Fruit fly (Drosophila melanogaster) whole organism, embryonic: ENCODE data around the gene Rpp21.

ENCODE experiments used
- Ada2b ChIP-seq: fragments of 200-800 bp; sonication (Bioruptor generic); IDR thresholded peaks from 2 replicates; pipeline ENCODE4 v1.3.6; 2022; ENCODE audit warnings: missing biosample characterization, missing genetic modification characterization
- Aef1 ChIP-seq: fragments of 200-800 bp; sonication (Bioruptor generic); IDR thresholded peaks from 3 replicates; pipeline ENCODE4 v1.3.6; 2022; ENCODE audit warnings: missing biosample characterization, missing genetic modification characterization
- Antp ChIP-seq: fragments of 200-800 bp; sonication (Bioruptor generic); optimal IDR thresholded peaks from 3 replicates; lab custom pipeline; 2016; ENCODE audit warnings: missing biosample characterization, missing genetic modification characterization
- CG1024 ChIP-seq: fragments of 200-800 bp; sonication (Bioruptor generic); IDR thresholded peaks from 2 replicates; pipeline ENCODE4 v1.3.6; 2022; ENCODE audit warnings: missing biosample characterization, missing genetic modification characterization
- CG10321 ChIP-seq: fragments of 200-800 bp; sonication (Bioruptor generic); IDR thresholded peaks from 2 replicates; pipeline ENCODE4 v1.3.6; 2022; ENCODE audit warnings: missing biosample characterization, missing genetic modification characterization
- CG12236 ChIP-seq: fragments of 200-800 bp; sonication (Bioruptor generic); optimal IDR thresholded peaks from 2 replicates; lab custom pipeline; 2016; ENCODE audit warnings: missing biosample characterization, missing genetic modification characterization
- CG12391 ChIP-seq: fragments of 200-800 bp; sonication (Bioruptor generic); optimal IDR thresholded peaks from 3 replicates; lab custom pipeline; 2018; ENCODE audit warnings: missing biosample characterization, mild to moderate bottlenecking, missing genetic modification characterization, moderate library complexity
- CG13296 ChIP-seq: fragments of 200-800 bp; sonication (Bioruptor generic); optimal IDR thresholded peaks from 3 replicates; lab custom pipeline; 2018; ENCODE audit warnings: missing biosample characterization, mild to moderate bottlenecking, missing genetic modification characterization
- CG13894 ChIP-seq: fragments of 200-800 bp; sonication (Bioruptor generic); optimal IDR thresholded peaks from 3 replicates; lab custom pipeline; 2018; ENCODE audit warnings: missing biosample characterization, mild to moderate bottlenecking, missing genetic modification characterization, moderate library complexity
- CG15696 ChIP-seq: fragments of 200-800 bp; sonication (Bioruptor generic); optimal IDR thresholded peaks from 2 replicates; lab custom pipeline; 2019; ENCODE audit warnings: missing biosample characterization, mild to moderate bottlenecking, missing genetic modification characterization, moderate library complexity
- CG16779 ChIP-seq: fragments of 200-800 bp; sonication (Bioruptor generic); IDR thresholded peaks from 2 replicates; pipeline ENCODE4 v1.3.6; 2022; ENCODE audit warnings: missing biosample characterization, missing genetic modification characterization
- CG17568 ChIP-seq: fragments of 200-800 bp; sonication (Bioruptor generic); optimal IDR thresholded peaks from 2 replicates; lab custom pipeline; 2018; ENCODE audit warnings: missing biosample characterization, mild to moderate bottlenecking, missing genetic modification characterization, moderate library complexity
- CG17829 ChIP-seq: fragments of 200-800 bp; optimal IDR thresholded peaks from 2 replicates; lab custom pipeline; 2019; ENCODE audit warnings: missing biosample characterization, mild to moderate bottlenecking, missing genetic modification characterization, moderate library complexity
- CG17912 ChIP-seq: fragments of 200-800 bp; sonication (Bioruptor generic); optimal IDR thresholded peaks from 2 replicates; lab custom pipeline; 2018; ENCODE audit warnings: missing biosample characterization, mild to moderate bottlenecking, missing genetic modification characterization
- CG2120 ChIP-seq: fragments of 200-800 bp; sonication (Bioruptor generic); optimal IDR thresholded peaks from 3 replicates; lab custom pipeline; 2016; ENCODE audit warnings: missing biosample characterization, missing genetic modification characterization
- CG30020 ChIP-seq: fragments of 200-800 bp; optimal IDR thresholded peaks from 2 replicates; lab custom pipeline; 2019; ENCODE audit warnings: missing biosample characterization, mild to moderate bottlenecking, missing genetic modification characterization, moderate library complexity
- CG33213 ChIP-seq: fragments of 200-800 bp; sonication (Bioruptor generic); optimal IDR thresholded peaks from 3 replicates; lab custom pipeline; 2016; ENCODE audit warnings: missing biosample characterization, missing genetic modification characterization
- CG3838 ChIP-seq: fragments of 200-800 bp; sonication (Bioruptor generic); optimal IDR thresholded peaks from 3 replicates; lab custom pipeline; 2016; ENCODE audit warnings: missing biosample characterization, missing genetic modification characterization
- CG3995 ChIP-seq: fragments of 200-800 bp; sonication (Bioruptor generic); optimal IDR thresholded peaks from 3 replicates; lab custom pipeline; 2016; ENCODE audit warnings: missing biosample characterization, missing genetic modification characterization
- CG42726 ChIP-seq: fragments of 200-800 bp; sonication (Bioruptor generic); IDR thresholded peaks from 2 replicates; pipeline ENCODE4 v1.3.6; 2022; ENCODE audit warnings: missing biosample characterization, missing genetic modification characterization; ENCODE audit not compliant: partially characterized antibody
- CG6765 ChIP-seq: fragments of 200-800 bp; sonication (Bioruptor generic); optimal IDR thresholded peaks from 3 replicates; lab custom pipeline; 2017; ENCODE audit warnings: missing biosample characterization, mild to moderate bottlenecking, missing genetic modification characterization
- CG6791 ChIP-seq: fragments of 200-800 bp; sonication (Bioruptor generic); IDR thresholded peaks from 3 replicates; pipeline ENCODE4 v1.3.6; 2022; ENCODE audit warnings: missing biosample characterization, missing genetic modification characterization; ENCODE audit not compliant: partially characterized antibody
- CG7928 ChIP-seq: fragments of 200-800 bp; sonication (Bioruptor generic); optimal IDR thresholded peaks from 2 replicates; lab custom pipeline; 2017; ENCODE audit warnings: missing biosample characterization, mild to moderate bottlenecking, missing genetic modification characterization
- CG8281 ChIP-seq: fragments of 200-800 bp; sonication (Bioruptor generic); optimal IDR thresholded peaks from 2 replicates; lab custom pipeline; 2018; ENCODE audit warnings: missing biosample characterization, mild to moderate bottlenecking, missing genetic modification characterization, moderate library complexity
- CG9932 ChIP-seq: fragments of 200-800 bp; sonication (Bioruptor generic); IDR thresholded peaks from 2 replicates; pipeline ENCODE4 v1.3.6; 2022; ENCODE audit warnings: missing biosample characterization, missing genetic modification characterization
- Dll ChIP-seq: fragments of 200-800 bp; sonication (Bioruptor generic); IDR thresholded peaks from 4 replicates; pipeline ENCODE4 v1.3.6; 2022; ENCODE audit warnings: missing biosample characterization, missing genetic modification characterization; ENCODE audit not compliant: partially characterized antibody
- Fer3 ChIP-seq: fragments of 200-800 bp; sonication (Bioruptor generic); optimal IDR thresholded peaks from 2 replicates; lab custom pipeline; 2018; ENCODE audit warnings: missing biosample characterization, mild to moderate bottlenecking, missing genetic modification characterization, moderate library complexity
- HmgZ ChIP-seq: fragments of 200-800 bp; sonication (Bioruptor generic); optimal IDR thresholded peaks from 2 replicates; lab custom pipeline; 2018; ENCODE audit warnings: missing biosample characterization, mild to moderate bottlenecking, missing genetic modification characterization
- MTF-1 ChIP-seq: fragments of 200-800 bp; sonication (Bioruptor generic); optimal IDR thresholded peaks from 2 replicates; lab custom pipeline; 2018; ENCODE audit warnings: missing biosample characterization, mild to moderate bottlenecking, missing genetic modification characterization, borderline replicate concordance
- Mes4 ChIP-seq: fragments of 200-800 bp; sonication (Bioruptor generic); optimal IDR thresholded peaks from 2 replicates; lab custom pipeline; 2016; ENCODE audit warnings: missing biosample characterization, missing genetic modification characterization
- Mrtf ChIP-seq: fragments of 200-800 bp; sonication (Bioruptor generic); IDR thresholded peaks from 3 replicates; pipeline ENCODE4 v1.3.6; 2022; ENCODE audit warnings: missing biosample characterization, missing genetic modification characterization
- Myb ChIP-seq: fragments of 200-800 bp; sonication (Bioruptor generic); optimal IDR thresholded peaks from 2 replicates; lab custom pipeline; 2016; ENCODE audit warnings: missing biosample characterization, missing genetic modification characterization
- Oli ChIP-seq: fragments of 200-800 bp; sonication (Bioruptor generic); optimal IDR thresholded peaks from 2 replicates; lab custom pipeline; 2018; ENCODE audit warnings: missing biosample characterization, mild to moderate bottlenecking, missing genetic modification characterization, moderate library complexity
- Rfx ChIP-seq: fragments of 200-800 bp; sonication (Bioruptor generic); IDR thresholded peaks from 2 replicates; pipeline ENCODE4 v1.3.6; 2022; ENCODE audit warnings: missing biosample characterization, missing genetic modification characterization
- bsh ChIP-seq, 2 experiments: fragments of 200-800 bp; sonication (Bioruptor generic); optimal IDR thresholded peaks; 2 replicates each; lab custom pipeline; 2017 to 2018; ENCODE audit warnings: mild to moderate bottlenecking in 2 of 2, missing biosample characterization in 2 of 2, missing genetic modification characterization in 2 of 2, moderate library complexity in 1 of 2
- chm ChIP-seq: fragments of 200-800 bp; sonication (Bioruptor generic); IDR thresholded peaks from 2 replicates; pipeline ENCODE4 v1.3.6; 2022; ENCODE audit warnings: missing biosample characterization, missing genetic modification characterization
- danr ChIP-seq: fragments of 200-800 bp; sonication (Bioruptor generic); IDR thresholded peaks from 2 replicates; pipeline ENCODE4 v1.3.6; 2022; ENCODE audit warnings: missing biosample characterization, missing genetic modification characterization
- dmrt11E ChIP-seq: fragments of 200-800 bp; sonication (Bioruptor generic); optimal IDR thresholded peaks from 3 replicates; lab custom pipeline; 2018; ENCODE audit warnings: missing biosample characterization, mild to moderate bottlenecking, missing genetic modification characterization, moderate library complexity
- gcm ChIP-seq: fragments of 200-800 bp; sonication (Bioruptor generic); optimal IDR thresholded peaks from 2 replicates; lab custom pipeline; 2019; ENCODE audit warnings: missing biosample characterization, mild to moderate bottlenecking, missing genetic modification characterization, moderate library complexity
- gsb ChIP-seq: fragments of 200-800 bp; sonication (Bioruptor generic); IDR thresholded peaks from 2 replicates; pipeline ENCODE4 v1.3.6; 2022; ENCODE audit warnings: missing biosample characterization, missing genetic modification characterization
- jigr1 ChIP-seq: fragments of 200-800 bp; sonication (Bioruptor generic); IDR thresholded peaks from 3 replicates; pipeline ENCODE4 v1.3.6; 2022; ENCODE audit warnings: missing biosample characterization, missing genetic modification characterization
- kah ChIP-seq: fragments of 200-800 bp; sonication (Bioruptor generic); optimal IDR thresholded peaks from 2 replicates; lab custom pipeline; 2018; ENCODE audit warnings: missing biosample characterization, mild to moderate bottlenecking, missing genetic modification characterization
- lab ChIP-seq: fragments of 200-800 bp; sonication (Bioruptor generic); optimal IDR thresholded peaks from 3 replicates; lab custom pipeline; 2017; ENCODE audit warnings: missing biosample characterization, missing genetic modification characterization, mild to moderate bottlenecking, moderate library complexity, missing genetic modification reagents
- p53 ChIP-seq: fragments of 200-800 bp; sonication (Bioruptor generic); optimal IDR thresholded peaks from 2 replicates; lab custom pipeline; 2016; ENCODE audit warnings: missing biosample characterization, missing genetic modification characterization
- pita ChIP-seq: fragments of 200-800 bp; sonication (Bioruptor generic); optimal IDR thresholded peaks from 2 replicates; lab custom pipeline; 2017; ENCODE audit warnings: missing biosample characterization, mild to moderate bottlenecking, missing genetic modification characterization
- sqz ChIP-seq: fragments of 200-800 bp; sonication (Bioruptor generic); optimal IDR thresholded peaks from 3 replicates; lab custom pipeline; 2018; ENCODE audit warnings: missing biosample characterization, mild to moderate bottlenecking, missing genetic modification characterization
- ssp ChIP-seq: fragments of 200-800 bp; sonication (Bioruptor generic); IDR thresholded peaks from 2 replicates; pipeline ENCODE4 v1.3.6; 2022; ENCODE audit warnings: missing biosample characterization, missing genetic modification characterization
- stc ChIP-seq: fragments of 200-800 bp; sonication (Bioruptor generic); IDR thresholded peaks from 2 replicates; pipeline ENCODE4 v1.3.6; 2022; ENCODE audit warnings: missing biosample characterization, missing genetic modification characterization
- sug ChIP-seq: fragments of 200-800 bp; optimal IDR thresholded peaks from 2 replicates; lab custom pipeline; 2019; ENCODE audit warnings: missing biosample characterization, mild to moderate bottlenecking, missing genetic modification characterization, moderate library complexity
- trem ChIP-seq: fragments of 200-800 bp; optimal IDR thresholded peaks from 3 replicates; lab custom pipeline; 2019; ENCODE audit warnings: missing biosample characterization, mild to moderate bottlenecking, missing genetic modification characterization, moderate library complexity
- yki ChIP-seq: fragments of >200 bp; optimal IDR thresholded peaks from 3 replicates; lab custom pipeline; 2018

The Rpp21 gene

dm6 chrX:1026511-1026910, 4.0 kb upstream of the Rpp21 start, which contains the start of the genes CG32814, CG11638 and CG3021 (continued):
- TF ChIP-seq lab (GFP tag; lab: Kevin White, UChicago) (peak; percentile 39), Ada2b (GFP tag; lab: Robert Waterston, UW) (no peak), CG16779 (no peak), CG15696 (no peak), CG1024 (GFP tag; lab: Robert Waterston, UW) (no peak), bsh (GFP tag; optimal IDR thresholded peaks at IDR 0.05; lab: Kevin White, UChicago) (peak in 1 of 2 experiments; percentile 36), Dll (GFP tag; lab: Robert Waterston, UW) (0 out of 4 replicates have a peak, but pooled peaks have one; percentile 40), CG10321 (GFP tag; lab: Robert Waterston, UW) (no peak), pita (GFP tag; lab: Kevin White, UChicago) (no peak), stc (GFP tag; lab: Robert Waterston, UW) (no peak), CG6765 (GFP tag; lab: Kevin White, UChicago) (peak; percentile 2), trem (tag; lab: Kevin White, UChicago) (peak; percentile 31), sqz (peak; percentile 37), CG3995 (GFP tag; lab: Kevin White, UChicago) (no peak), chm (GFP tag; lab: Robert Waterston, UW) (peak; percentile 46; the same call in 1 of the 2 replicates), CG7928 (GFP tag; lab: Kevin White, UChicago) (no peak), Aef1 (GFP tag; lab: Robert Waterston, UW) (no peak), Antp (GFP tag; lab: Kevin White, UChicago) (no peak), Fer3 (tag; lab: Kevin White, UChicago) (no peak), danr (GFP tag; lab: Robert Waterston, UW) (no peak), CG2120 (GFP tag; lab: Kevin White, UChicago) (no peak), dmrt11E (tag; lab: Kevin White, UChicago) (no peak), Rfx (GFP tag; lab: Robert Waterston, UW) (0 out of 2 replicates have a peak, but pooled peaks have one; percentile 15), CG33213 (GFP tag; lab: Kevin White, UChicago) (no peak), gsb (GFP tag; lab: Robert Waterston, UW) (no peak), CG8281 (tag; lab: Kevin White, UChicago) (no peak), CG30020 (tag; lab: Kevin White, UChicago) (no peak), HmgZ (tag; lab: Kevin White, UChicago) (peak; percentile 52), sug (tag; lab: Kevin White, UChicago) (no peak), p53 (GFP tag; lab: Kevin White, UChicago) (no peak), gcm (GFP tag; lab: Kevin White, UChicago) (no peak), yki (lab: Kevin White, UChicago) (no peak), jigr1 (GFP tag; lab: Robert Waterston, UW) (no peak), CG9932 (GFP tag; lab: Robert Waterston, UW) (no peak), CG6791 (peak; percentile 57; the same call in 1 of the 3 replicates), CG13894 (tag; lab: Kevin White, UChicago) (no peak), ssp (GFP tag; lab: Robert Waterston, UW) (no peak), CG17568 (GFP tag; lab: Kevin White, UChicago) (no peak), CG12236 (GFP tag; lab: Kevin White, UChicago) (no peak), CG17829 (no peak), Myb (GFP tag; lab: Kevin White, UChicago) (peak; percentile 60), CG3838 (no peak), MTF-1 (GFP tag; lab: Kevin White, UChicago) (peak; percentile 55), CG42726 (peak; percentile 25; the same call in 1 of the 2 replicates), CG12391 (peak; percentile 21), Oli (tag; lab: Kevin White, UChicago) (no peak), Mes4 (GFP tag; lab: Kevin White, UChicago) (no peak), Mrtf (GFP tag; lab: Robert Waterston, UW) (no peak), kah (GFP tag; lab: Kevin White, UChicago) (no peak), CG17912 (peak; percentile 23), CG13296 (GFP tag; lab: Kevin White, UChicago) (peak; percentile 5)
